Worm (Caenorhabditis elegans) whole organism, late embryonic: ENCODE results near the gene F44D12.19.

Experiments
- F13H6.1 ChIP-seq: sonication (generic microtip); optimal IDR thresholded peaks from 2 replicates; lab custom pipeline; 2016; ENCODE audit warnings: missing genetic modification characterization, missing compliant biosample characterization
- ama-1 ChIP-seq: fragments of 150-350 bp; optimal IDR thresholded peaks from 2 replicates; lab custom pipeline; 2014
- hlh-6 ChIP-seq: sonication (generic microtip); optimal IDR thresholded peaks from 2 replicates; lab custom pipeline; 2016; ENCODE audit warnings: missing genotype, missing genetic modification characterization, missing compliant biosample characterization
- nhr-11 ChIP-seq: fragments of 150-350 bp; optimal IDR thresholded peaks from 2 replicates; lab custom pipeline; 2014; ENCODE audit warnings: missing biosample characterization, missing genetic modification characterization
- odd-2 ChIP-seq: sonication (generic microtip); optimal IDR thresholded peaks from 2 replicates; lab custom pipeline; 2017; ENCODE audit warnings: antibody characterized with exemption, mild to moderate bottlenecking, missing genetic modification characterization, missing compliant biosample characterization
- pag-3 ChIP-seq: sonication (generic microtip); optimal IDR thresholded peaks from 2 replicates; lab custom pipeline; 2016; ENCODE audit warnings: missing compliant biosample characterization, missing genetic modification characterization, borderline replicate concordance
- pha-4 ChIP-seq: fragments of 150-350 bp; optimal IDR thresholded peaks from 2 replicates; lab custom pipeline; 2018; ENCODE audit warnings: missing biosample characterization, missing genetic modification reagents, missing genetic modification characterization

- TF ChIP-seq F13H6.1 (tag; lab: Kevin White, UChicago) (no peak), pag-3 (no peak), hlh-6 (tag; lab: Kevin White, UChicago) (no peak), pha-4 (no peak), nhr-11 (tag; lab: Kevin White, UChicago) (no peak), odd-2 (tag; lab: Kevin White, UChicago) (no peak), ama-1 (lab: Kevin White, UChicago) (no peak)
These were observed 27.8 kb upstream of the F44D12.19 start for ce11 chrIV:9993403-9994132.
